Worm (Caenorhabditis elegans): Measurements from ENCODE around the gene lgc-52.

ce11 chrIV:15251075-15251474 lies 15.2 kb downstream of the lgc-52 start:
- TF ChIP-seq him-1 (tag; optimal IDR thresholded peaks at IDR 0.05) (no peak), W03F9.2 (tag; optimal IDR thresholded peaks at IDR 0.05) (no peak), dao-5 (tag; optimal IDR thresholded peaks at IDR 0.05) (no peak)

Measured in whole organism, L4/young adult.